Fruit fly (Drosophila melanogaster): Measurements from ENCODE around the gene CG13907.

CG13907 gene

DNA sequence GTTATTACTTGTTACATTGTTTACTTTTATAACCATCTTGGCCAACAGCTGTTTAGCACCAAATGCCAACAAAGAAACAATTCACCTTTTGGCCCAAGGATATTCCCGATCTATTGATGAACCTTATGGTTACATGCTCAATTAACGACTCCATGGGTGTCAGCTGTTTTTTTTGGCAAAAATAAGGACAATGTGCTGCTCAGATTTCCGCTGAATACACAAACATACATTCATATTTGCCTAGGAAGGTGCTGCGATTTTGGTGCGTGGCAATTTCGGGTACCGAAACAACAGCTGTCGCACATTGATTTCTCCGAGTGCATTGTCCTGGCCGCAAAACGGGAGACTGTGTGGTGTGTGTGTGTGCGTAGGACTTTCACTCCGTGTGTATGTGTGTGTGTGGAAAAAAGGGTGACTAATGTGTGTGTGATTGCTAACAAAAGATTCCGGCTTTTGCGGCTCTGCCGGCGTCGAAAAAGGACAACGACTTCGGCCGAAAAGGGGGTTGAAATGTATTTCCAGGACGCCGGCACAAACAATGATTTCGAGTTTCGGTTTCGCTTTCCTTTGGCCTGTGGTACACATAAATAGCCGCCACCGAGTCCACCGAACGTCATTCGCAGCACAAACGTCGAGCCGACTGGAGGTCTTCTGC, 26.8 kb upstream of the CG13907 start, which contains the start of gene nerfin-1 (continued):
- no peak for TF ChIP-seq chm (GFP tag; IDR thresholded peaks at IDR 0.05)
- TF ChIP-seq slbo (GFP tag; IDR thresholded peaks at IDR 0.05): 0 out of 2 replicates have a peak, but pooled peaks have one; percentile 6
- TF ChIP-seq Hey (tag; optimal IDR thresholded peaks at IDR 0.05): no peak
- no peak for TF ChIP-seq corto (GFP tag; optimal IDR thresholded peaks at IDR 0.05)
- TF ChIP-seq Sry-β (GFP tag; optimal IDR thresholded peaks at IDR 0.05): no peak
- TF ChIP-seq Hsf (GFP tag; optimal IDR thresholded peaks at IDR 0.05): peak; percentile 24
- no peak for TF ChIP-seq CG15479 (GFP tag; optimal IDR thresholded peaks at IDR 0.05)
- TF ChIP-seq H15 (GFP tag; IDR thresholded peaks at IDR 0.05): 0 out of 3 replicates have a peak, but pooled peaks have one; percentile 31
- TF ChIP-seq disco-r (GFP tag; optimal IDR thresholded peaks at IDR 0.05): no peak
- no peak for TF ChIP-seq Ets65A (GFP tag)
- no peak for TF ChIP-seq pfk (GFP tag; optimal IDR thresholded peaks at IDR 0.05)
- no peak for TF ChIP-seq Dp (GFP tag; optimal IDR thresholded peaks at IDR 0.05)
- peak; percentile 28; the same call in 1 of the 2 replicates for TF ChIP-seq CG31441 (GFP tag; IDR thresholded peaks at IDR 0.05)
- TF ChIP-seq sens-2 (GFP tag; IDR thresholded peaks at IDR 0.05): no peak
- TF ChIP-seq Doc2 (GFP tag; IDR thresholded peaks at IDR 0.05): no peak
- TF ChIP-seq Kr (GFP tag; optimal IDR thresholded peaks at IDR 0.05): peak; percentile 88
- no peak for TF ChIP-seq ab (GFP tag; optimal IDR thresholded peaks at IDR 0.05)
- no peak for TF ChIP-seq wdn (GFP tag; IDR thresholded peaks at IDR 0.05)
- TF ChIP-seq gem (tag; optimal IDR thresholded peaks at IDR 0.05): peak; percentile 41
- TF ChIP-seq CG10321 (GFP tag; IDR thresholded peaks at IDR 0.05): no peak
- TF ChIP-seq CG2199 (GFP tag; IDR thresholded peaks at IDR 0.05): no peak
- TF ChIP-seq Vsx1 (GFP tag; optimal IDR thresholded peaks at IDR 0.05): no peak
- no peak for TF ChIP-seq CG9797 (GFP tag; optimal IDR thresholded peaks at IDR 0.05)
- TF ChIP-seq CG8478 (optimal IDR thresholded peaks at IDR 0.05): no peak
- TF ChIP-seq CG7745 (tag; optimal IDR thresholded peaks at IDR 0.05): no peak
- TF ChIP-seq dpn (GFP tag; optimal IDR thresholded peaks at IDR 0.05): no peak
- TF ChIP-seq TFAM (GFP tag; optimal IDR thresholded peaks at IDR 0.05): no peak
- TF ChIP-seq NC2β (GFP tag; optimal IDR thresholded peaks at IDR 0.05): peak; percentile 8
- no peak for TF ChIP-seq cas (GFP tag; IDR thresholded peaks at IDR 0.05)
- TF ChIP-seq Dip3 (GFP tag; optimal IDR thresholded peaks at IDR 0.05): no peak
- no peak for TF ChIP-seq gsb (GFP tag; IDR thresholded peaks at IDR 0.05)
- TF ChIP-seq CG17385 (GFP tag; optimal IDR thresholded peaks at IDR 0.05): peak; percentile 9
- TF ChIP-seq BEAF-32 (GFP tag; optimal IDR thresholded peaks at IDR 0.05): no peak
- no peak for TF ChIP-seq sna (GFP tag; IDR thresholded peaks at IDR 0.05; ENCODE audit: partially characterized antibody)
- TF ChIP-seq h (optimal IDR thresholded peaks at IDR 0.05): no peak
- no peak for TF ChIP-seq tup (GFP tag; optimal IDR thresholded peaks at IDR 0.05)
- TF ChIP-seq chn (GFP tag; optimal IDR thresholded peaks at IDR 0.05): peak; percentile 10
- TF ChIP-seq MBD-R2 (GFP tag; IDR thresholded peaks at IDR 0.05): no peak
- TF ChIP-seq CG6175 (GFP tag; IDR thresholded peaks at IDR 0.05): no peak
- TF ChIP-seq fd102C (GFP tag; optimal IDR thresholded peaks at IDR 0.05): no peak
- TF ChIP-seq CG3163 (GFP tag; optimal IDR thresholded peaks at IDR 0.05): no peak
- no peak for TF ChIP-seq CG7357 (GFP tag; IDR thresholded peaks at IDR 0.05)
- TF ChIP-seq CG13424 (tag; optimal IDR thresholded peaks at IDR 0.05): peak; percentile 12
- TF ChIP-seq crp (GFP tag; optimal IDR thresholded peaks at IDR 0.05): peak in 1 of 2 experiments; percentile 32
- TF ChIP-seq sima (GFP tag; optimal IDR thresholded peaks at IDR 0.05): no peak
- TF ChIP-seq zen (tag; optimal IDR thresholded peaks at IDR 0.05): peak; percentile 65
- TF ChIP-seq tio (GFP tag; optimal IDR thresholded peaks at IDR 0.05): peak; percentile 40
- no peak for TF ChIP-seq CG13894 (tag; optimal IDR thresholded peaks at IDR 0.05)
- TF ChIP-seq CG31365 (tag; optimal IDR thresholded peaks at IDR 0.05): no peak
- TF ChIP-seq kah (GFP tag; optimal IDR thresholded peaks at IDR 0.05): no peak
- TF ChIP-seq Myb (GFP tag; optimal IDR thresholded peaks at IDR 0.05): no peak
